Fruit fly (Drosophila melanogaster): ENCODE measurements around the gene CG46448.

The CG46448 gene

DNA sequence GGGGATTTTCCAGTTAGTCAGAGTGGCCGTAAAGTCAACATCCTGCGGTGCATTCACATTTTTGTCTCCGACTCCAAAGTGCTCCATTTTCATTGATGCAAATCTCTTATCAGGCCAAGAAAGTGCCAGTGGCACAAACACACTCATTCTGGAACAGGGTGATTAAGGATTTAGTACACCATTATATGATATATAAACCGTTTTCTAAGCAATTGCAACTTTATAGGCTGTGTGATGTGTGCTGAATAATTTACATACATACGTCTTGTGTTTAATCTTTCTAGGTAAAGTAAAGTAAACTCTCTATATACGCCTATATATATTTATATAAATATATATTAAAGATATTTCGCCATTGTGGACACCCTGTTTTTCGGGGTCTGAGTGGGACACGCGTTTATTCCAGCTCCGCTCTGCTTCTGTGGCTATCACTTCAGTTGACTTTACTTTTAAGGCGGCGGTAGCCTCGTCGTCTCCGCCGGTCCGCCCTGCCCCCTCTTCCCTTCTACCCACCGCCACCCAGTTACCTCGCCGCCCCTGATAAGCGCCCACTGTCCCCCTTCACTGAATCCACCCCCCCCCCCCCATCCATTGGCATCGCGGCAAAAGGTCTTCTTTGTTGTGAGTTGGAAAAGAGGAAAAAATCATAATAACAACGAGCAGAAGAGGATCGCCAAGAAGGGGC lies 41.5 kb downstream of the CG46448 start (continued):
- TF ChIP-seq pdm3 (GFP tag; optimal IDR thresholded peaks at IDR 0.05) (peak; percentile 48), fd85E (GFP tag; optimal IDR thresholded peaks at IDR 0.05) (peak; percentile 32), Ets96B (tag; optimal IDR thresholded peaks at IDR 0.05) (peak; percentile 80), Hr4 (GFP tag; optimal IDR thresholded peaks at IDR 0.05) (peak; percentile 41), Ets21C (GFP tag; optimal IDR thresholded peaks at IDR 0.05) (no peak), CG10631 (GFP tag; optimal IDR thresholded peaks at IDR 0.05) (peak; percentile 76), Blimp-1 (GFP tag; optimal IDR thresholded peaks at IDR 0.05) (no peak), CG7368 (GFP tag; optimal IDR thresholded peaks at IDR 0.05) (peak; percentile 20), Hr39 (GFP tag; optimal IDR thresholded peaks at IDR 0.05) (no peak)

DNA sequence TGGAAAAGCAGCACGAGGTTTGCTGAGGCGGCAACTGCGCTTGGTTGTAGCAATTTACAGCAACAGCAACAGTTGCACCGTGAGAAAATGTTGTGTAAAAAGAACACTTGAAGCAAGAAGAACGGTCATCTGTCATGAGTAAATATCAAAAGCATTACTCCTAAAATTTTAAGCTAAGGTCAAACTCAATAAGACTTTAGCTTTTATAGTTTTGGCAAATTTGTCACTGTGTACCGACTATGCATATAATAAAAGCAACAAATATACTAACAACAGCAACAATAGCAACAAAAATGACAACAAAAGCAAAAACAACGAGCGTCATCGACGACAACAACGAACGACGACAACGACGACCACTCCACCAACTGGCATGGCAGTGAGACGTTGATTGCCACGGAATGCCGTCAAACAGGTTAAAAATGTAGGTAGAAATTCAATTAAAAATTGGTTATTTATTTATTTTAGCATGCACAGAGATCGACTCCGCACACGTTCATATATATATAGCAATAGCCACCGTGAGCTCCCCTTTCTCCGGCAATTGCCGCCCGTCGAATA lies 42.1 kb downstream of the CG46448 start:
- TF ChIP-seq Sox102F (GFP tag; optimal IDR thresholded peaks at IDR 0.05) (peak; percentile 89), eg (GFP tag; IDR thresholded peaks at IDR 0.05) (peak; percentile 99), CG6808 (GFP tag; optimal IDR thresholded peaks at IDR 0.05) (peak; percentile 99), net (GFP tag; optimal IDR thresholded peaks at IDR 0.05) (peak; percentile 97), ss (GFP tag; optimal IDR thresholded peaks at IDR 0.05) (peak; percentile 98 to 99), CG32006 (GFP tag; optimal IDR thresholded peaks at IDR 0.05) (peak; percentile 99), CG11902 (GFP tag; optimal IDR thresholded peaks at IDR 0.05) (peak; percentile 96), CG8119 (GFP tag; IDR thresholded peaks at IDR 0.05) (peak; percentile 98), CG8319 (GFP tag; optimal IDR thresholded peaks at IDR 0.05) (peak; percentile 95), Lpt (GFP tag; optimal IDR thresholded peaks at IDR 0.05) (peak; percentile 99), Sox14 (GFP tag; optimal IDR thresholded peaks at IDR 0.05) (peak; percentile 99), Ets96B (tag; optimal IDR thresholded peaks at IDR 0.05) (peak; percentile 99), CG34406 (GFP tag; optimal IDR thresholded peaks at IDR 0.05) (peak; percentile 95), Hr39 (GFP tag; optimal IDR thresholded peaks at IDR 0.05) (peak; percentile 90), Hr38 (GFP tag; optimal IDR thresholded peaks at IDR 0.05) (peak; percentile 94), acj6 (GFP tag; optimal IDR thresholded peaks at IDR 0.05) (peak; percentile 98), CG15336 (GFP tag; IDR thresholded peaks at IDR 0.05) (peak; percentile 98), Sox15 (GFP tag; optimal IDR thresholded peaks at IDR 0.05) (peak; percentile 97), CG11294 (GFP tag; IDR thresholded peaks at IDR 0.05) (peak; percentile 95), Blimp-1 (GFP tag; optimal IDR thresholded peaks at IDR 0.05) (peak; percentile 24), CG10669 (GFP tag; optimal IDR thresholded peaks at IDR 0.05) (peak; percentile 99), topi (GFP tag; optimal IDR thresholded peaks at IDR 0.05) (peak; percentile 92), CG4318 (GFP tag; optimal IDR thresholded peaks at IDR 0.05) (peak; percentile 98), achi (GFP tag; optimal IDR thresholded peaks at IDR 0.05) (peak; percentile 97), Hr4 (GFP tag; optimal IDR thresholded peaks at IDR 0.05) (peak; percentile 99), esn (GFP tag; optimal IDR thresholded peaks at IDR 0.05) (peak; percentile 90), svp (GFP tag) (peak; percentile 95), cyc (GFP tag; optimal IDR thresholded peaks at IDR 0.05) (peak; percentile 90), fkh (GFP tag; optimal IDR thresholded peaks at IDR 0.05) (no peak), Eip78C (GFP tag) (peak; percentile 100), CG16779 (tag; optimal IDR thresholded peaks at IDR 0.05) (peak; percentile 95), CG6276 (GFP tag; optimal IDR thresholded peaks at IDR 0.05) (peak; percentile 97), lz (GFP tag; optimal IDR thresholded peaks at IDR 0.05) (peak; percentile 91), CG9139 (GFP tag; optimal IDR thresholded peaks at IDR 0.05) (peak; percentile 98), vri (GFP tag; optimal IDR thresholded peaks at IDR 0.05) (peak; percentile 74), fd59A (GFP tag; optimal IDR thresholded peaks at IDR 0.05) (peak; percentile 99), Met (GFP tag; optimal IDR thresholded peaks at IDR 0.05) (peak; percentile 87), CG10631 (GFP tag; optimal IDR thresholded peaks at IDR 0.05) (peak; percentile 98), dsx (GFP tag; optimal IDR thresholded peaks at IDR 0.05; ENCODE audit: poor library complexity, severe bottlenecking) (peak; percentile 98), pdm3 (GFP tag; optimal IDR thresholded peaks at IDR 0.05) (peak; percentile 99), CG6854 (GFP tag; optimal IDR thresholded peaks at IDR 0.05) (peak; percentile 77), CG3919 (GFP tag; optimal IDR thresholded peaks at IDR 0.05) (peak; percentile 99), Ets21C (GFP tag; optimal IDR thresholded peaks at IDR 0.05) (peak; percentile 86), CG6792 (GFP tag; optimal IDR thresholded peaks at IDR 0.05) (peak; percentile 97), Eip93F (GFP tag; optimal IDR thresholded peaks at IDR 0.05) (peak; percentile 57)
